Worm (Caenorhabditis elegans) whole organism, L2 larva: ENCODE results near the gene ZK185.3.

Experiments used
- F13H6.1 ChIP-seq: sonication (generic microtip); optimal IDR thresholded peaks from 2 replicates; lab custom pipeline; 2016; ENCODE audit warnings: missing genetic modification characterization, missing compliant biosample characterization
- Y55F3AM.14 ChIP-seq: fragments of 200-800 bp; sonication (Bioruptor generic); optimal IDR thresholded peaks from 2 replicates; lab custom pipeline; 2018; ENCODE audit warnings: mild to moderate bottlenecking, missing genetic modification characterization, missing compliant biosample characterization
- aly-2 ChIP-seq: fragments of 150-350 bp; optimal IDR thresholded peaks from 2 replicates; lab custom pipeline; 2014; ENCODE audit warnings: missing biosample characterization, missing genetic modification characterization
- ceh-16 ChIP-seq: fragments of 150-350 bp; optimal IDR thresholded peaks from 2 replicates; lab custom pipeline; 2014; ENCODE audit warnings: missing biosample characterization, missing genetic modification characterization
- ceh-82 ChIP-seq: fragments of 150-350 bp; optimal IDR thresholded peaks from 2 replicates; lab custom pipeline; 2014; ENCODE audit warnings: missing biosample characterization, missing genetic modification characterization
- crh-2 ChIP-seq: sonication (generic microtip); optimal IDR thresholded peaks from 2 replicates; lab custom pipeline; 2017; ENCODE audit warnings: missing biosample characterization, missing genetic modification characterization
- dmd-4 ChIP-seq: sonication (generic microtip); optimal IDR thresholded peaks from 2 replicates; lab custom pipeline; 2017; ENCODE audit warnings: missing biosample characterization, missing genetic modification characterization
- egl-27 ChIP-seq: sonication (generic microtip); optimal IDR thresholded peaks from 3 replicates; lab custom pipeline; 2017; ENCODE audit warnings: missing biosample characterization, missing genetic modification reagents, missing genetic modification characterization
- elt-1 ChIP-seq: fragments of 150-350 bp; optimal IDR thresholded peaks from 2 replicates; lab custom pipeline; 2014; ENCODE audit warnings: missing biosample characterization, missing genetic modification characterization
- fos-1 ChIP-seq: fragments of 150-350 bp; optimal IDR thresholded peaks from 2 replicates; lab custom pipeline; 2014; ENCODE audit warnings: missing biosample characterization, missing genetic modification characterization
- lin-13 ChIP-seq: fragments of 150-350 bp; optimal IDR thresholded peaks from 2 replicates; lab custom pipeline; 2014; ENCODE audit warnings: missing biosample characterization, missing genetic modification reagents, missing genetic modification characterization
- lsy-2 ChIP-seq, 2 experiments: fragments of 150-350 bp in 1 of 2; sonication (generic microtip) in 1 of 2; optimal IDR thresholded peaks; 2 replicates each; lab custom pipeline; 2014 to 2017; ENCODE audit warnings: missing biosample characterization in 2 of 2, missing genetic modification characterization in 2 of 2
- mab-5 ChIP-seq: fragments of 150-350 bp; optimal IDR thresholded peaks from 2 replicates; lab custom pipeline; 2014; ENCODE audit warnings: missing biosample characterization, missing genetic modification characterization
- mdl-1 ChIP-seq, 2 experiments: fragments of 150-350 bp in 1 of 2; sonication (generic microtip) in 1 of 2; optimal IDR thresholded peaks; 2 replicates each; lab custom pipeline; 2017; ENCODE audit warnings: missing biosample characterization in 2 of 2, missing genetic modification characterization in 2 of 2
- nhr-11 ChIP-seq: fragments of 150-350 bp; optimal IDR thresholded peaks from 2 replicates; lab custom pipeline; 2014; ENCODE audit warnings: missing biosample characterization, missing genetic modification characterization
- nhr-23 ChIP-seq: fragments of 150-350 bp; optimal IDR thresholded peaks from 2 replicates; lab custom pipeline; 2014; ENCODE audit warnings: missing biosample characterization, missing genetic modification reagents, missing genetic modification characterization
- nhr-6 ChIP-seq: fragments of 150-350 bp; optimal IDR thresholded peaks from 2 replicates; lab custom pipeline; 2014; ENCODE audit warnings: missing biosample characterization, missing genetic modification characterization
- nhr-77 ChIP-seq: fragments of 150-350 bp; optimal IDR thresholded peaks from 2 replicates; lab custom pipeline; 2014; ENCODE audit warnings: missing biosample characterization, missing genetic modification characterization
- sem-4 ChIP-seq: fragments of 150-350 bp; optimal IDR thresholded peaks from 2 replicates; lab custom pipeline; 2014; ENCODE audit warnings: missing biosample characterization, missing genetic modification reagents, missing genetic modification characterization
- skn-1 ChIP-seq: sonication (generic microtip); optimal IDR thresholded peaks from 2 replicates; lab custom pipeline; 2017; ENCODE audit warnings: missing biosample characterization, missing genetic modification characterization
- sma-9 ChIP-seq, 2 experiments: fragments of 150-350 bp in 1 of 2; sonication (generic microtip) in 1 of 2; optimal IDR thresholded peaks; 2 replicates each; lab custom pipeline; 2014 to 2016; ENCODE audit warnings: missing genetic modification characterization in 2 of 2, mild to moderate bottlenecking in 1 of 2, missing biosample characterization in 1 of 2, missing compliant biosample characterization in 1 of 2, missing genetic modification reagents in 1 of 2, moderate library complexity in 1 of 2
- unc-39 ChIP-seq: fragments of 150-350 bp; optimal IDR thresholded peaks from 2 replicates; lab custom pipeline; 2014; ENCODE audit warnings: missing biosample characterization, missing genetic modification characterization
- unc-55 ChIP-seq: fragments of 150-350 bp; sonication (generic microtip); optimal IDR thresholded peaks from 3 replicates; lab custom pipeline; 2014; ENCODE audit warnings: missing biosample characterization, missing genetic modification reagents, missing genetic modification characterization
- ztf-1 ChIP-seq: fragments of 200-800 bp; sonication (Bioruptor generic); conservative IDR thresholded peaks from 2 replicates; pipeline ENCODE4 v1.3.6; 2022; ENCODE audit warnings: missing genetic modification characterization, missing compliant biosample characterization
- ztf-4 ChIP-seq: fragments of 150-350 bp; optimal IDR thresholded peaks from 2 replicates; lab custom pipeline; 2014; ENCODE audit warnings: missing biosample characterization, missing genetic modification characterization

Gene ZK185.3

ce11 chrIV:4511259-4511890, 18.9 kb downstream of the ZK185.3 start, which contains the start of the genes rfth-1 and ZK180.8:
rfth-1 (minus strand) TSS chrIV:4511309.
ZK180.8 (minus strand) TSS chrIV:4511724.
- TF ChIP-seq unc-55 = peak; percentile 32
- TF ChIP-seq nhr-23 = no peak
- TF ChIP-seq unc-39 (tag; lab: Kevin White, UChicago) = no peak
- TF ChIP-seq mab-5 (tag; lab: Kevin White, UChicago) = no peak
- TF ChIP-seq nhr-77 = no peak
- peak; percentile 14 for TF ChIP-seq crh-2 (tag; lab: Kevin White, UChicago)
- TF ChIP-seq Y55F3AM.14 (GFP tag; lab: Kevin White, UChicago) = no peak

ce11 chrIV:4506637-4507036, 23.6 kb downstream of the ZK185.3 start, which contains the start of gene gbb-2:
gbb-2 (minus strand) TSS chrIV:4506748.
- TF ChIP-seq ztf-1 (GFP tag; lab: Robert Waterston, UW) = no peak
- peak; percentile 20 for TF ChIP-seq sma-9 (GFP tag; optimal IDR thresholded peaks at IDR 0.05; lab: Kevin White, UChicago)
- TF ChIP-seq sma-9 (tag; optimal IDR thresholded peaks at IDR 0.05; lab: Kevin White, UChicago) = no peak
- peak in 1 of 2 experiments; percentile 11 for TF ChIP-seq lsy-2 (tag; optimal IDR thresholded peaks at IDR 0.05; lab: Kevin White, UChicago)
- TF ChIP-seq ceh-82 (tag; lab: Kevin White, UChicago) = no peak
- TF ChIP-seq elt-1 (tag; lab: Kevin White, UChicago) = no peak
- TF ChIP-seq F13H6.1 (tag; lab: Kevin White, UChicago) = peak; percentile 66

ce11 chrIV:4505078-4505477, 25.2 kb downstream of the ZK185.3 start:
- no peak for TF ChIP-seq nhr-6 (tag; lab: Kevin White, UChicago)

ce11 chrIV:4490148-4490652, 40.0 kb downstream of the ZK185.3 start, which contains the start of gene ZK180.7:
ZK180.7 (plus strand) TSS chrIV:4490542.
- no peak for TF ChIP-seq nhr-11 (tag; lab: Kevin White, UChicago)
- no peak for TF ChIP-seq skn-1
- no peak for TF ChIP-seq aly-2
- TF ChIP-seq Y55F3AM.14 (GFP tag; lab: Kevin White, UChicago) = no peak
- TF ChIP-seq ceh-16 (tag; lab: Kevin White, UChicago) = no peak
- TF ChIP-seq ztf-4 = no peak
- TF ChIP-seq ceh-82 (tag; lab: Kevin White, UChicago) = no peak
- no peak for TF ChIP-seq dmd-4 (tag; lab: Kevin White, UChicago)
- no peak for TF ChIP-seq sem-4 (tag; lab: Kevin White, UChicago)
- TF ChIP-seq mdl-1 (tag; optimal IDR thresholded peaks at IDR 0.05; lab: Kevin White, UChicago) = no peak
- TF ChIP-seq lin-13 (GFP tag; lab: Kevin White, UChicago) = no peak
- no peak for TF ChIP-seq unc-55

- TF ChIP-seq aly-2 (no peak), sma-9 (GFP tag; optimal IDR thresholded peaks at IDR 0.05; lab: Kevin White, UChicago) (peak; percentile 36), sma-9 (tag; optimal IDR thresholded peaks at IDR 0.05; lab: Kevin White, UChicago) (no peak), fos-1 (peak; percentile 53)
- TF ChIP-seq, all 48 proteins: peak for 2
Observed at ce11 chrIV:4486738-4487137, 43.5 kb downstream of the ZK185.3 start, which contains the start of gene trx-3. trx-3 (plus strand) TSS chrIV:4487028.

ce11 chrIV:4484555-4484954, 45.7 kb downstream of the ZK185.3 start:
- TF ChIP-seq mdl-1 (tag; optimal IDR thresholded peaks at IDR 0.05; lab: Kevin White, UChicago) = no peak
- TF ChIP-seq fos-1 = peak; percentile 19

ce11 chrIV:4482531-4482930, 47.7 kb downstream of the ZK185.3 start, which contains the start of gene M01H9.4:
M01H9.4 (minus strand) TSS chrIV:4482909.
- TF ChIP-seq egl-27 = no peak
- TF ChIP-seq sma-9 (GFP tag; optimal IDR thresholded peaks at IDR 0.05; lab: Kevin White, UChicago) = peak; percentile 49
- TF ChIP-seq sma-9 (tag; optimal IDR thresholded peaks at IDR 0.05; lab: Kevin White, UChicago) = no peak
- TF ChIP-seq elt-1 (tag; lab: Kevin White, UChicago) = no peak
- TF ChIP-seq fos-1 = peak; percentile 99

- TF ChIP-seq skn-1 (no peak), sem-4 (tag; lab: Kevin White, UChicago) (no peak), dmd-4 (tag; lab: Kevin White, UChicago) (no peak), nhr-6 (tag; lab: Kevin White, UChicago) (no peak), fos-1 (peak; percentile 59)
Observed at ce11 chrIV:4481298-4481697, 48.9 kb downstream of the ZK185.3 start.
